Fruit fly (Drosophila melanogaster): ENCODE data around the gene CG1236.

CG1236 gene

DNA sequence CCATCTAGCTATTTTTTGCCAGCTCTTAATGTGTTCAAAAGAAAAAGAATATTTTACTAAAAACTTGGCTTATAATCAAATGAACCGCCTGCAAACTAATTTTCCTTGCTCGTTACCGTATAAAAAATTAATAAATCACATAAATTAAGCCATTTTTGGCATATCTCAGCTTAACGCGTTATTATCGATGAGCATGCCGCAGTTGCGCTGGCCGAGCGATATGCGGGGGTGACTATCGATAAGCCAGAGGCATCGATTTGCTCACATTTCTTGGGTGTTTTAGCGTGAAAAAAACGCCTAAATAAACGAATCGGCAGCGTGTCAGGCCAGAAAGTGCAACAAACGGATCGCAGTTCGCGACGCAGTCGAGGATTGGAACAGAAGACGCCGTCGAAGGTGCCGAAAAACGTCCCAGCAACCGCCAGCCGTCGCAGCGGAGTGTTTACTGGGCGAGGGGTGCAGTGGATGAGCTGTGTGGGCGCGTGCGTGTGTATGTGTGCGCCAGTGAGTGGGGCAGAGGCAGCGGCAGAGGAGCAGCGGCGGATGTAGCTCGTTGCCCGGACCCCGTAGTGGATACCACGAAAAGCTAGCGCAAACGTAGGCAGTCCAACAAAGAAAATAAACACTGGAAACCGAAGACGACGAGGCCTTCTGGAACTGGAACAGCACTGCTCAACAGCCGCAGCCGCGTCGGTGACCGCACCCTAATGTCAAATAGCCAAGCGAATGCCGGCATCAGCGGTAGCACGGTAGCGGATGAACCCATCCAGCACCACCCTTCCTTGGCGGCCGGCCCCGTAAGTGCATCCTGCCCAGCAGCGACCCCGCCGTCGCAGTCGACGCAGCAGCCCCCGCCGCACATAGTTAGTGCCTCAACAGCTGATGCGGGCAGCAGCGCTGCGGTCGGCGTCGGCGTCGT, 6.0 kb downstream of the CG1236 start, which contains the start of the genes Sym and Madm (continued):
- peak; percentile 23 for TF ChIP-seq fd96Cb (tag; optimal IDR thresholded peaks at IDR 0.05)
- peak in 1 of 2 experiments; percentile 50 for TF ChIP-seq Hr51 (GFP tag; optimal IDR thresholded peaks at IDR 0.05)
- TF ChIP-seq CG10366 (GFP tag; IDR thresholded peaks at IDR 0.05): peak; percentile 19; the same call in 1 of the 2 replicates
- peak; percentile 84 for TF ChIP-seq vnd (GFP tag; IDR thresholded peaks at IDR 0.05; ENCODE audit: partially characterized antibody)
- peak; percentile 99 for TF ChIP-seq crol (GFP tag; IDR thresholded peaks at IDR 0.05)
- TF ChIP-seq wdn (GFP tag; IDR thresholded peaks at IDR 0.05): no peak
- TF ChIP-seq CG34422 (GFP tag; IDR thresholded peaks at IDR 0.05): 0 out of 3 replicates have a peak, but pooled peaks have one; percentile 41
- TF ChIP-seq Stat92E (GFP tag; optimal IDR thresholded peaks at IDR 0.05): peak in 1 of 3 experiments; percentile 17
- TF ChIP-seq CG14050 (GFP tag; IDR thresholded peaks at IDR 0.05): no peak
- no peak for TF ChIP-seq CG15601 (tag; optimal IDR thresholded peaks at IDR 0.05)
- peak; percentile 21 for TF ChIP-seq gcm (GFP tag; optimal IDR thresholded peaks at IDR 0.05)
- no peak for TF ChIP-seq D (optimal IDR thresholded peaks at IDR 0.05)
- TF ChIP-seq D (GFP tag; optimal IDR thresholded peaks at IDR 0.05): no peak
- TF ChIP-seq stc (GFP tag; IDR thresholded peaks at IDR 0.05): no peak
- no peak for TF ChIP-seq ftz-f1 (GFP tag; optimal IDR thresholded peaks at IDR 0.05)
- TF ChIP-seq Hey (tag; optimal IDR thresholded peaks at IDR 0.05): no peak
- TF ChIP-seq Adf1 (GFP tag; IDR thresholded peaks at IDR 0.05): peak; percentile 96
- TF ChIP-seq CG10209 (GFP tag; optimal IDR thresholded peaks at IDR 0.05): no peak
- TF ChIP-seq CG12744 (GFP tag; optimal IDR thresholded peaks at IDR 0.05): peak; percentile 30
- peak; percentile 19 for TF ChIP-seq shn (GFP tag; optimal IDR thresholded peaks at IDR 0.05)
- TF ChIP-seq CG13287 (GFP tag; IDR thresholded peaks at IDR 0.05; ENCODE audit: partially characterized antibody): peak; percentile 86
- peak; percentile 45 for TF ChIP-seq al (GFP tag; IDR thresholded peaks at IDR 0.05)
- TF ChIP-seq wek (GFP tag; optimal IDR thresholded peaks at IDR 0.05): no peak
- peak; percentile 89 for TF ChIP-seq CG16813 (GFP tag; IDR thresholded peaks at IDR 0.05; ENCODE audit: partially characterized antibody)
- no peak for TF ChIP-seq sima (GFP tag; optimal IDR thresholded peaks at IDR 0.05)
- TF ChIP-seq dati (GFP tag; IDR thresholded peaks at IDR 0.05): no peak
- peak; percentile 18 for TF ChIP-seq Hmx (GFP tag; optimal IDR thresholded peaks at IDR 0.05)
- peak; percentile 83 for TF ChIP-seq Doc3 (GFP tag; IDR thresholded peaks at IDR 0.05; ENCODE audit: partially characterized antibody)
- peak; percentile 13 for TF ChIP-seq CG9437 (GFP tag; optimal IDR thresholded peaks at IDR 0.05)
- TF ChIP-seq cad (GFP tag; optimal IDR thresholded peaks at IDR 0.05): no peak
- TF ChIP-seq Ada2b (GFP tag; IDR thresholded peaks at IDR 0.05): no peak
- no peak for TF ChIP-seq CG1603 (tag; optimal IDR thresholded peaks at IDR 0.05)
- TF ChIP-seq Side (GFP tag; optimal IDR thresholded peaks at IDR 0.05): peak; percentile 5
- no peak for TF ChIP-seq sc (optimal IDR thresholded peaks at IDR 0.05)
- TF ChIP-seq sc (GFP tag; optimal IDR thresholded peaks at IDR 0.05): no peak
- TF ChIP-seq CG13775 (GFP tag; optimal IDR thresholded peaks at IDR 0.05): peak; percentile 51
- peak; percentile 20; the same call in 1 of the 2 replicates for TF ChIP-seq esg (GFP tag; conservative IDR thresholded peaks at IDR 0.05)
- TF ChIP-seq CG13424 (tag; optimal IDR thresholded peaks at IDR 0.05): peak; percentile 14
- peak; percentile 60 for TF ChIP-seq pum (GFP tag; optimal IDR thresholded peaks at IDR 0.05)
- no peak for TF ChIP-seq CG15011 (GFP tag; optimal IDR thresholded peaks at IDR 0.05)
- TF ChIP-seq sens (GFP tag): peak; percentile 94
- TF ChIP-seq CG10654 (GFP tag; optimal IDR thresholded peaks at IDR 0.05): peak; percentile 22
- no peak for TF ChIP-seq CG2202 (tag; optimal IDR thresholded peaks at IDR 0.05)
- TF ChIP-seq CG14014 (GFP tag; IDR thresholded peaks at IDR 0.05): no peak
- no peak for TF ChIP-seq CG7928 (GFP tag; optimal IDR thresholded peaks at IDR 0.05)
- no peak for TF ChIP-seq CG2678 (tag; optimal IDR thresholded peaks at IDR 0.05)
- peak; percentile 84 for TF ChIP-seq Ets97D (GFP tag; optimal IDR thresholded peaks at IDR 0.05)
- TF ChIP-seq Trl (optimal IDR thresholded peaks at IDR 0.05): no peak
- TF ChIP-seq Trl (GFP tag; optimal IDR thresholded peaks at IDR 0.05): peak; percentile 27

All from whole organism, embryonic.